Fruit fly (Drosophila melanogaster): ENCODE measurements around the gene Sgp.

DNA sequence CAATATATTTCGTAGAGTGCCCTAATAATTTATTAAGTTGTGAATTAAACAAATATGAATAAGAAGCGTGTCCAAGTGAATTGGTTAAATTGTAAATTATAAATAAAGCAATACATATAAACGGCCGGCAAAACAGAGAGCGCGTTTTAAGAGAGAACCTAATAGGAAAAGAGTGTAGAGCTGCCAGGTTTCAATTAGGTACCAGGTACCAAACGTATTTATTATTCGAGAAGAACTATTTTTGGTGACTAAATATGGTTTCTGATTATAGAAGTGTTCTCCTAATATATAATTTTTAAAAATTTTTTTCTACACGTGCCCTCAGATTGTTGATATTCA, 22.7 kb downstream of the Sgp start:
- TF ChIP-seq CG32121 (GFP tag; IDR thresholded peaks at IDR 0.05), result no peak
- no peak for TF ChIP-seq CG8159 (tag; optimal IDR thresholded peaks at IDR 0.05)
